Fruit fly (Drosophila melanogaster): ENCODE measurements around the gene dmrt99B.

Gene dmrt99B

DNA sequence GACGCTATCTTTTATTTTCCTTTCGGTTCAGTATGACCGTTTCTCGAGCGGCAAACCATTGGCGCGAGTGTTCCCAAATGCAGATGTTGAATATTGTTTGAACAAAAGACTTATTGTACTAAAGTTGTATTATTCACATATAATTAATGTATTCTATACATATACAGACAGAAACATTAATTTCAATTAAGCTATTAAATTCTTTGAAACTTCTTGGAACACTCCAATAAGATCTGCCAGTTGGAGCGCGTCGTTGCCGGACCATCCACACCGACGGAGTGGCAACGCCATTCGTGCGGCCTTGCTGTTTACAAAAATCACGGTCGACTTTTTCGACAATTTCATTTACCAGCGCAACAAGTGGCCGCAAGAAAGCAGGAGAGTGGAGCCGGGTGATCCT lies 52.7 kb downstream of the dmrt99B start, which contains the start of the genes Wdr24 and IntS11 (continued):
- peak; percentile 60 for TF ChIP-seq exex (tag; optimal IDR thresholded peaks at IDR 0.05)
- peak; percentile 31; the same call in 1 of the 3 replicates for TF ChIP-seq CG34224 (GFP tag; IDR thresholded peaks at IDR 0.05; ENCODE audit: partially characterized antibody)
- TF ChIP-seq fd96Cb (tag; optimal IDR thresholded peaks at IDR 0.05): peak; percentile 75
- peak; percentile 96 for TF ChIP-seq Aef1 (GFP tag; IDR thresholded peaks at IDR 0.05)
- TF ChIP-seq Usf (GFP tag; optimal IDR thresholded peaks at IDR 0.05): peak; percentile 87
- TF ChIP-seq CG10959 (GFP tag; IDR thresholded peaks at IDR 0.05): 0 out of 2 replicates have a peak, but pooled peaks have one; percentile 30
- TF ChIP-seq CG11560 (tag; IDR thresholded peaks at IDR 0.05): peak; percentile 84
- TF ChIP-seq CG18262 (tag; optimal IDR thresholded peaks at IDR 0.05): peak; percentile 67
- TF ChIP-seq CG6689 (GFP tag; IDR thresholded peaks at IDR 0.05): peak; percentile 88
- peak; percentile 47 for TF ChIP-seq Atf-2 (GFP tag; optimal IDR thresholded peaks at IDR 0.05)
- peak; percentile 95 for TF ChIP-seq NFAT (GFP tag; IDR thresholded peaks at IDR 0.05)
- peak; percentile 81 for TF ChIP-seq CG7357 (GFP tag; IDR thresholded peaks at IDR 0.05)
- peak; percentile 90 for TF ChIP-seq E2f1 (GFP tag; IDR thresholded peaks at IDR 0.05)
- peak; percentile 84 for TF ChIP-seq CG15514 (GFP tag; optimal IDR thresholded peaks at IDR 0.05)
- TF ChIP-seq CG11723 (GFP tag; optimal IDR thresholded peaks at IDR 0.05): no peak
- peak; percentile 97 for TF ChIP-seq CG2120 (GFP tag; optimal IDR thresholded peaks at IDR 0.05)
- peak; percentile 57 for TF ChIP-seq slou (GFP tag; optimal IDR thresholded peaks at IDR 0.05)
- peak; percentile 86 for TF ChIP-seq gsb (GFP tag; IDR thresholded peaks at IDR 0.05)
- TF ChIP-seq yki (optimal IDR thresholded peaks at IDR 0.05): no peak
- peak; percentile 97 for TF ChIP-seq CG9932 (GFP tag; IDR thresholded peaks at IDR 0.05)
- peak; percentile 47 for TF ChIP-seq CG7987 (GFP tag; optimal IDR thresholded peaks at IDR 0.05)
- TF ChIP-seq dmrt11E (tag; optimal IDR thresholded peaks at IDR 0.05): peak; percentile 43
- TF ChIP-seq CTCF (GFP tag; optimal IDR thresholded peaks at IDR 0.05): peak; percentile 41
- TF ChIP-seq Hr51 (GFP tag; optimal IDR thresholded peaks at IDR 0.05): peak in 1 of 2 experiments; percentile 61
- TF ChIP-seq cg (GFP tag; optimal IDR thresholded peaks at IDR 0.05): no peak
- TF ChIP-seq ase (GFP tag; IDR thresholded peaks at IDR 0.05): peak; percentile 86
- TF ChIP-seq Rfx (GFP tag; IDR thresholded peaks at IDR 0.05): peak; percentile 97
- TF ChIP-seq schlank (tag; optimal IDR thresholded peaks at IDR 0.05): peak; percentile 63
- peak; percentile 81 for TF ChIP-seq CG2116 (GFP tag; optimal IDR thresholded peaks at IDR 0.05)
- TF ChIP-seq CG4328 (GFP tag; optimal IDR thresholded peaks at IDR 0.05): peak; percentile 47
- peak; percentile 87 for TF ChIP-seq CG9797 (GFP tag; optimal IDR thresholded peaks at IDR 0.05)
- 0 out of 2 replicates have a peak, but pooled peaks have one; percentile 39 for TF ChIP-seq dati (GFP tag; IDR thresholded peaks at IDR 0.05)
- no peak for TF ChIP-seq Blimp-1 (GFP tag; optimal IDR thresholded peaks at IDR 0.05)
- TF ChIP-seq CG10274 (GFP tag; optimal IDR thresholded peaks at IDR 0.05): peak; percentile 23
- TF ChIP-seq Jarid2 (GFP tag; optimal IDR thresholded peaks at IDR 0.05): no peak
- no peak for TF ChIP-seq Dfd (GFP tag; optimal IDR thresholded peaks at IDR 0.05)
- TF ChIP-seq zfh2 (GFP tag; optimal IDR thresholded peaks at IDR 0.05): peak; percentile 94
- peak; percentile 28 for TF ChIP-seq psq (GFP tag; optimal IDR thresholded peaks at IDR 0.05)
- peak; percentile 21 for TF ChIP-seq CG18011 (GFP tag; optimal IDR thresholded peaks at IDR 0.05)
- TF ChIP-seq CG13624 (GFP tag; optimal IDR thresholded peaks at IDR 0.05): peak; percentile 86
- TF ChIP-seq unpg (GFP tag; optimal IDR thresholded peaks at IDR 0.05): peak; percentile 84
- no peak for TF ChIP-seq CG12769 (tag; optimal IDR thresholded peaks at IDR 0.05)
- peak; percentile 52 for TF ChIP-seq pum (GFP tag; optimal IDR thresholded peaks at IDR 0.05)
- peak; percentile 58 for TF ChIP-seq Antp (GFP tag; optimal IDR thresholded peaks at IDR 0.05)
- peak; percentile 79 for TF ChIP-seq CG17829 (tag; optimal IDR thresholded peaks at IDR 0.05)
- no peak for TF ChIP-seq Trl (optimal IDR thresholded peaks at IDR 0.05)
- TF ChIP-seq Trl (GFP tag; optimal IDR thresholded peaks at IDR 0.05): peak; percentile 41
- TF ChIP-seq CG1647 (GFP tag; optimal IDR thresholded peaks at IDR 0.05): peak; percentile 64
- TF ChIP-seq NfI (GFP tag; optimal IDR thresholded peaks at IDR 0.05): peak; percentile 82
- peak; percentile 82 for TF ChIP-seq CG10147 (GFP tag; optimal IDR thresholded peaks at IDR 0.05)
- TF ChIP-seq gro (GFP tag; optimal IDR thresholded peaks at IDR 0.05): peak; percentile 57
- 0 out of 3 replicates have a peak, but pooled peaks have one; percentile 26 for TF ChIP-seq CG16813 (GFP tag; IDR thresholded peaks at IDR 0.05; ENCODE audit: partially characterized antibody)

Measured in whole organism, embryonic.